Worm (Caenorhabditis elegans): ENCODE results near the gene D2023.6.

The D2023.6 gene

ce11 chrV:11845492-11845891 lies 18.3 kb downstream of the D2023.6 start, which contains the start of gene hmp-1:
Gene hmp-1 (plus strand): TSS chrV:11845871.
- no peak for TF ChIP-seq lsy-2 (tag; optimal IDR thresholded peaks at IDR 0.05)
- TF ChIP-seq tbx-8 (GFP tag; optimal IDR thresholded peaks at IDR 0.05) = no peak
- TF ChIP-seq elt-3 (tag; optimal IDR thresholded peaks at IDR 0.05) = no peak
- TF ChIP-seq nhr-76 (tag; optimal IDR thresholded peaks at IDR 0.05) = no peak
- no peak for TF ChIP-seq mep-1 (tag; optimal IDR thresholded peaks at IDR 0.05)
- no peak for TF ChIP-seq blmp-1 (tag; optimal IDR thresholded peaks at IDR 0.05)
- no peak for TF ChIP-seq unc-62 (GFP tag; optimal IDR thresholded peaks at IDR 0.05)
- no peak for TF ChIP-seq unc-120 (tag; optimal IDR thresholded peaks at IDR 0.05; ENCODE audit: poor library complexity, severe bottlenecking)
- no peak for TF ChIP-seq ces-1 (GFP tag; optimal IDR thresholded peaks at IDR 0.05)
- no peak for TF ChIP-seq elt-1 (tag; optimal IDR thresholded peaks at IDR 0.05; ENCODE audit: borderline replicate concordance, insufficient read depth)
- no peak for TF ChIP-seq snpc-4 (tag; optimal IDR thresholded peaks at IDR 0.05)
- TF ChIP-seq lin-13 (tag; optimal IDR thresholded peaks at IDR 0.05) = no peak
- no peak for TF ChIP-seq ceh-83 (GFP tag; optimal IDR thresholded peaks at IDR 0.05)
- TF ChIP-seq hlh-1 (tag; optimal IDR thresholded peaks at IDR 0.05) = no peak
- TF ChIP-seq cnd-1 (tag; optimal IDR thresholded peaks at IDR 0.05) = no peak
- TF ChIP-seq nhr-237 (tag; optimal IDR thresholded peaks at IDR 0.05) = no peak
- no peak for TF ChIP-seq mls-2 (tag; optimal IDR thresholded peaks at IDR 0.05)

DNA sequence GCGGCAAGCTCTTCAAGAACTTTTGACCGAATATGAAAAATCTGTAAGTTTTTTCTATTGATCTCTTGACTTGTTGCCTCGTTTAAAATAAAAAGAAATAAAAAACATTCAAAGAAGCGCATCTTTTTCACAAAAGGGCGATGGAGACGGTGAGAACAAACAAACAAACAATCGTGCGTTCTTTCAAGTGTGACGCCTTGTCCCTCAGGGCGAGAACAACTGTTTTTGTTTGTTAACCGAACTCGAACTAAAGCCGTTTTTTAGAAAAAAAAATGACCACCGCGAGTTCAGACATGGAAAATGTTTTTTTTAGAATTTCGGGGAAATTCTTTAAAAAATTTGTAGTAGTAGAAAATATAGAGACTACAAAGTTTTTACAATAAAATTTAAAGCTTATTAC lies 19.8 kb downstream of the D2023.6 start:
- TF ChIP-seq M03D4.4 (tag; optimal IDR thresholded peaks at IDR 0.05) (no peak), sem-2 (GFP tag; optimal IDR thresholded peaks at IDR 0.05) (no peak), mls-2 (tag; optimal IDR thresholded peaks at IDR 0.05) (no peak), lsy-2 (tag; optimal IDR thresholded peaks at IDR 0.05) (no peak), tbx-8 (GFP tag; optimal IDR thresholded peaks at IDR 0.05) (no peak), unc-62 (GFP tag; optimal IDR thresholded peaks at IDR 0.05) (no peak), unc-39 (tag; optimal IDR thresholded peaks at IDR 0.05) (no peak), mab-5 (tag; optimal IDR thresholded peaks at IDR 0.05) (no peak), snpc-4 (tag; optimal IDR thresholded peaks at IDR 0.05) (no peak), ceh-39 (tag; optimal IDR thresholded peaks at IDR 0.05) (no peak), flh-1 (GFP tag; optimal IDR thresholded peaks at IDR 0.05) (no peak), elt-1 (tag; optimal IDR thresholded peaks at IDR 0.05; ENCODE audit: borderline replicate concordance, insufficient read depth) (no peak), hlh-1 (tag; optimal IDR thresholded peaks at IDR 0.05) (no peak)

- TF ChIP-seq unc-39 (tag; optimal IDR thresholded peaks at IDR 0.05) = no peak
- no peak for TF ChIP-seq elt-1 (tag; optimal IDR thresholded peaks at IDR 0.05; ENCODE audit: borderline replicate concordance, insufficient read depth)
- no peak for TF ChIP-seq snpc-4 (tag; optimal IDR thresholded peaks at IDR 0.05)
- TF ChIP-seq zip-8 (tag; optimal IDR thresholded peaks at IDR 0.05) = no peak
- TF ChIP-seq sem-2 (GFP tag; optimal IDR thresholded peaks at IDR 0.05) = no peak
- TF ChIP-seq drap-1 (GFP tag; optimal IDR thresholded peaks at IDR 0.05) = no peak
- TF ChIP-seq mab-5 (tag; optimal IDR thresholded peaks at IDR 0.05) = no peak
- TF ChIP-seq cnd-1 (tag; optimal IDR thresholded peaks at IDR 0.05) = no peak
- no peak for TF ChIP-seq bed-3 (GFP tag; optimal IDR thresholded peaks at IDR 0.05)
- no peak for TF ChIP-seq lin-32 (GFP tag; optimal IDR thresholded peaks at IDR 0.05)
Observed at ce11 chrV:11849408-11849807, 22.3 kb downstream of the D2023.6 start.

DNA sequence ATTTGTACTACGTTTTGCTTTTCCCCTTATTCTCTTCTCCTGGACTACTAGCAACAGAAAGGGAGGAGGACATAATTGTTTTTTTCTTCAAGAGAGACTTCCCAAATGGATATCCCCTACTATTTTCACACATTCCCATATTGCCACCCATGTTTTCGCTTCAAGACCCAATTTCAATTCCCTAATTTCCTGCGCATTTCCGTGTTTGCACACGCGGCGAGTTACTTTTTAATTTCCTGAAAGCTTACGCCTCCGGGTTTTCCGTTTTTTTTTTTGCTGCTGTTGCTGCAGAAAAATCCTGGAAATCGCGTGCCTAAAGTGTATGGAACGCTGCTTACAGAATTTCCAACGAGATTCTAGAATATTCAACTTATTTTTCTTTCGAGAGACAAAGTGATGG lies 25.2 kb downstream of the D2023.6 start:
- TF ChIP-seq drap-1 (GFP tag; optimal IDR thresholded peaks at IDR 0.05) (no peak), mep-1 (tag; optimal IDR thresholded peaks at IDR 0.05) (no peak), mls-2 (tag; optimal IDR thresholded peaks at IDR 0.05) (peak; percentile 30), unc-62 (GFP tag; optimal IDR thresholded peaks at IDR 0.05) (no peak), snpc-4 (tag; optimal IDR thresholded peaks at IDR 0.05) (no peak), zip-8 (tag; optimal IDR thresholded peaks at IDR 0.05) (no peak), ztf-11 (tag; optimal IDR thresholded peaks at IDR 0.05) (no peak), ces-1 (GFP tag; optimal IDR thresholded peaks at IDR 0.05) (peak; percentile 37), ceh-83 (GFP tag; optimal IDR thresholded peaks at IDR 0.05) (no peak)

ce11 chrV:11853723-11854122 lies 26.6 kb downstream of the D2023.6 start:
- TF ChIP-seq ceh-43 (GFP tag; optimal IDR thresholded peaks at IDR 0.05) (no peak), snpc-4 (tag; optimal IDR thresholded peaks at IDR 0.05) (no peak), cnd-1 (tag; optimal IDR thresholded peaks at IDR 0.05) (no peak), lsy-2 (tag; optimal IDR thresholded peaks at IDR 0.05) (no peak), lin-32 (GFP tag; optimal IDR thresholded peaks at IDR 0.05) (no peak), unc-120 (tag; optimal IDR thresholded peaks at IDR 0.05; ENCODE audit: poor library complexity, severe bottlenecking) (no peak), mep-1 (tag; optimal IDR thresholded peaks at IDR 0.05) (no peak), ces-1 (GFP tag; optimal IDR thresholded peaks at IDR 0.05) (no peak), hlh-1 (tag; optimal IDR thresholded peaks at IDR 0.05) (no peak), unc-39 (tag; optimal IDR thresholded peaks at IDR 0.05) (no peak), mab-5 (tag; optimal IDR thresholded peaks at IDR 0.05) (no peak), tbx-8 (GFP tag; optimal IDR thresholded peaks at IDR 0.05) (no peak), ceh-39 (tag; optimal IDR thresholded peaks at IDR 0.05) (no peak), nhr-237 (tag; optimal IDR thresholded peaks at IDR 0.05) (no peak), nhr-12 (tag; optimal IDR thresholded peaks at IDR 0.05) (no peak)

Data from whole organism, mixed stage, embryonic.